Fruit fly (Drosophila melanogaster) whole organism, prepupa: ENCODE measurements around the gene Mnr.

Experiments used
- CG11294 ChIP-seq: fragments of 200-800 bp; sonication (Bioruptor generic); IDR thresholded peaks from 2 replicates; pipeline ENCODE4 v1.3.6; 2022; ENCODE audit warnings: missing biosample characterization, missing genetic modification characterization
- CG11762 ChIP-seq: fragments of 200-800 bp; sonication (Bioruptor generic); optimal IDR thresholded peaks from 3 replicates; lab custom pipeline; 2016; ENCODE audit warnings: missing biosample characterization, missing genetic modification characterization; ENCODE audit not compliant: insufficient read depth
- CG11902 ChIP-seq: fragments of 200-800 bp; sonication (Bioruptor generic); optimal IDR thresholded peaks from 3 replicates; lab custom pipeline; 2016; ENCODE audit warnings: missing biosample characterization, missing genetic modification characterization
- CG15336 ChIP-seq: fragments of 200-800 bp; sonication (Bioruptor generic); IDR thresholded peaks from 2 replicates; pipeline ENCODE4 v1.3.6; 2022; ENCODE audit warnings: missing biosample characterization, missing genetic modification characterization
- CG1621 ChIP-seq: fragments of 200-800 bp; sonication (Bioruptor generic); optimal IDR thresholded peaks from 3 replicates; lab custom pipeline; 2018; ENCODE audit warnings: missing biosample characterization, mild to moderate bottlenecking, missing genetic modification characterization
- CG16779 ChIP-seq: fragments of 200-800 bp; sonication (Bioruptor generic); optimal IDR thresholded peaks from 3 replicates; lab custom pipeline; 2017; ENCODE audit warnings: missing biosample characterization, mild to moderate bottlenecking, missing genetic modification characterization
- CG3032 ChIP-seq: fragments of 200-800 bp; optimal IDR thresholded peaks from 2 replicates; lab custom pipeline; 2019; ENCODE audit warnings: missing biosample characterization, mild to moderate bottlenecking, missing genetic modification characterization, moderate library complexity
- CG31627 ChIP-seq: fragments of 200-800 bp; sonication (Bioruptor generic); optimal IDR thresholded peaks from 3 replicates; lab custom pipeline; 2016; ENCODE audit warnings: missing biosample characterization, missing genetic modification characterization
- CG32006 ChIP-seq: fragments of 200-800 bp; sonication (Bioruptor generic); optimal IDR thresholded peaks from 3 replicates; lab custom pipeline; 2017; ENCODE audit warnings: missing biosample characterization, mild to moderate bottlenecking, missing genetic modification characterization
- CG34406 ChIP-seq: fragments of 200-800 bp; sonication (Bioruptor generic); optimal IDR thresholded peaks from 3 replicates; lab custom pipeline; 2016; ENCODE audit warnings: missing biosample characterization, missing genetic modification characterization
- CG3919 ChIP-seq: fragments of 200-800 bp; sonication (Bioruptor generic); optimal IDR thresholded peaks from 3 replicates; lab custom pipeline; 2016; ENCODE audit warnings: missing biosample characterization, missing genetic modification characterization
- CG4318 ChIP-seq: fragments of 200-800 bp; sonication (Bioruptor generic); optimal IDR thresholded peaks from 3 replicates; lab custom pipeline; 2017; ENCODE audit warnings: missing biosample characterization, mild to moderate bottlenecking, missing genetic modification characterization
- CG6163 ChIP-seq: fragments of 200-800 bp; sonication (Bioruptor generic); IDR thresholded peaks from 3 replicates; pipeline ENCODE4 v1.3.6; 2022; ENCODE audit warnings: missing biosample characterization, missing genetic modification characterization
- CG6276 ChIP-seq: fragments of 200-800 bp; sonication (Bioruptor generic); optimal IDR thresholded peaks from 2 replicates; lab custom pipeline; 2017; ENCODE audit warnings: missing biosample characterization, mild to moderate bottlenecking, missing genetic modification characterization
- CG6792 ChIP-seq: fragments of 200-800 bp; sonication (Bioruptor generic); optimal IDR thresholded peaks from 3 replicates; lab custom pipeline; 2016; ENCODE audit warnings: missing biosample characterization, missing genetic modification characterization
- CG7368 ChIP-seq: fragments of 200-800 bp; sonication (Bioruptor generic); optimal IDR thresholded peaks from 3 replicates; lab custom pipeline; 2016; ENCODE audit warnings: missing biosample characterization, missing genetic modification characterization
- CG9139 ChIP-seq: fragments of 200-800 bp; sonication (Bioruptor generic); optimal IDR thresholded peaks from 3 replicates; lab custom pipeline; 2017; ENCODE audit warnings: missing biosample characterization, mild to moderate bottlenecking, missing genetic modification characterization
- Eip75B ChIP-seq: fragments of 200-800 bp; sonication (Bioruptor generic); optimal IDR thresholded peaks from 3 replicates; lab custom pipeline; 2016; ENCODE audit warnings: missing biosample characterization, missing genetic modification characterization
- Eip78C ChIP-seq: fragments of 200-800 bp; sonication (Bioruptor generic); peaks from one replicate; lab custom pipeline; 2016; ENCODE audit warnings: missing biosample characterization, missing genetic modification characterization
- Eip93F ChIP-seq: fragments of 200-800 bp; sonication (Bioruptor generic); optimal IDR thresholded peaks from 2 replicates; lab custom pipeline; 2016; ENCODE audit warnings: missing biosample characterization, mild to moderate bottlenecking, missing genetic modification characterization
- Ets96B ChIP-seq: fragments of 200-800 bp; optimal IDR thresholded peaks from 2 replicates; lab custom pipeline; 2019; ENCODE audit warnings: missing biosample characterization, mild to moderate bottlenecking, missing genetic modification characterization, moderate library complexity
- Hr38 ChIP-seq: sonication (Bioruptor generic); optimal IDR thresholded peaks from 2 replicates; lab custom pipeline; 2016; ENCODE audit warnings: missing biosample characterization, missing genetic modification characterization
- Hr4 ChIP-seq: fragments of 200-800 bp; sonication (Bioruptor generic); optimal IDR thresholded peaks from 3 replicates; lab custom pipeline; 2016; ENCODE audit warnings: missing biosample characterization, missing genetic modification characterization
- Lpt ChIP-seq: fragments of 200-800 bp; sonication (Bioruptor generic); optimal IDR thresholded peaks from 3 replicates; lab custom pipeline; 2016; ENCODE audit warnings: missing biosample characterization, missing genetic modification characterization
- Met ChIP-seq: fragments of 200-800 bp; sonication (Bioruptor generic); optimal IDR thresholded peaks from 3 replicates; lab custom pipeline; 2016; ENCODE audit warnings: missing biosample characterization, missing genetic modification characterization
- OdsH ChIP-seq: fragments of 200-800 bp; sonication (Bioruptor generic); optimal IDR thresholded peaks from 3 replicates; lab custom pipeline; 2016; ENCODE audit warnings: missing biosample characterization, missing genetic modification characterization
- Smox ChIP-seq: fragments of 200-800 bp; sonication (Bioruptor generic); optimal IDR thresholded peaks from 3 replicates; lab custom pipeline; 2016; ENCODE audit warnings: missing biosample characterization, missing genetic modification characterization
- Sox102F ChIP-seq: fragments of 200-800 bp; sonication (Bioruptor generic); optimal IDR thresholded peaks from 2 replicates; lab custom pipeline; 2016; ENCODE audit warnings: missing biosample characterization, mild to moderate bottlenecking, missing genetic modification characterization
- Sox14 ChIP-seq: fragments of 200-800 bp; sonication (Bioruptor generic); optimal IDR thresholded peaks from 3 replicates; lab custom pipeline; 2016; ENCODE audit warnings: missing biosample characterization, missing genetic modification characterization
- Sox15 ChIP-seq: fragments of 200-800 bp; sonication (Bioruptor generic); optimal IDR thresholded peaks from 3 replicates; lab custom pipeline; 2016; ENCODE audit warnings: missing biosample characterization, missing genetic modification characterization
- cyc ChIP-seq: fragments of 200-800 bp; sonication (Bioruptor generic); optimal IDR thresholded peaks from 3 replicates; lab custom pipeline; 2016; ENCODE audit warnings: missing biosample characterization, missing genetic modification characterization
- dac ChIP-seq: fragments of 200-800 bp; sonication (Bioruptor generic); optimal IDR thresholded peaks from 2 replicates; lab custom pipeline; 2017; ENCODE audit warnings: missing biosample characterization, mild to moderate bottlenecking, missing genetic modification characterization
- dsx ChIP-seq: fragments of 200-800 bp; optimal IDR thresholded peaks from 3 replicates; lab custom pipeline; 2019; ENCODE audit warnings: missing biosample characterization, mild to moderate bottlenecking, missing genetic modification characterization, moderate library complexity; ENCODE audit not compliant: poor library complexity, severe bottlenecking
- eg ChIP-seq: fragments of 200-800 bp; sonication (Bioruptor generic); IDR thresholded peaks from 3 replicates; pipeline ENCODE4 v1.3.6; 2022; ENCODE audit warnings: missing biosample characterization, missing genetic modification characterization
- fd85E ChIP-seq: fragments of 200-800 bp; sonication (Bioruptor generic); optimal IDR thresholded peaks from 3 replicates; lab custom pipeline; 2016; ENCODE audit warnings: missing biosample characterization, missing genetic modification characterization
- fkh ChIP-seq: fragments of 200-800 bp; sonication (Bioruptor generic); optimal IDR thresholded peaks from 3 replicates; lab custom pipeline; 2017; ENCODE audit warnings: missing biosample characterization, mild to moderate bottlenecking, missing genetic modification characterization, moderate library complexity
- lz ChIP-seq: fragments of 200-800 bp; sonication (Bioruptor generic); optimal IDR thresholded peaks from 3 replicates; lab custom pipeline; 2016; ENCODE audit warnings: missing biosample characterization, missing genetic modification characterization
- pdm3 ChIP-seq: fragments of 200-800 bp; sonication (Bioruptor generic); optimal IDR thresholded peaks from 3 replicates; lab custom pipeline; 2016; ENCODE audit warnings: missing biosample characterization, missing genetic modification characterization
- spab ChIP-seq: fragments of 200-800 bp; sonication (Bioruptor generic); optimal IDR thresholded peaks from 2 replicates; lab custom pipeline; 2017; ENCODE audit warnings: missing biosample characterization, mild to moderate bottlenecking, missing genetic modification characterization, missing genetic modification reagents
- ss ChIP-seq, 2 experiments: fragments of 200-800 bp; sonication (Bioruptor generic); optimal IDR thresholded peaks; 2 replicates in 1 of 2; 3 replicates in 1 of 2; lab custom pipeline; 2017 to 2018; ENCODE audit warnings: mild to moderate bottlenecking in 2 of 2, missing biosample characterization in 2 of 2, missing genetic modification characterization in 2 of 2, moderate library complexity in 1 of 2
- svp ChIP-seq: fragments of 200-800 bp; sonication (Bioruptor generic); peaks from one replicate; lab custom pipeline; 2016; ENCODE audit warnings: missing biosample characterization, missing genetic modification characterization

Gene Mnr

DNA sequence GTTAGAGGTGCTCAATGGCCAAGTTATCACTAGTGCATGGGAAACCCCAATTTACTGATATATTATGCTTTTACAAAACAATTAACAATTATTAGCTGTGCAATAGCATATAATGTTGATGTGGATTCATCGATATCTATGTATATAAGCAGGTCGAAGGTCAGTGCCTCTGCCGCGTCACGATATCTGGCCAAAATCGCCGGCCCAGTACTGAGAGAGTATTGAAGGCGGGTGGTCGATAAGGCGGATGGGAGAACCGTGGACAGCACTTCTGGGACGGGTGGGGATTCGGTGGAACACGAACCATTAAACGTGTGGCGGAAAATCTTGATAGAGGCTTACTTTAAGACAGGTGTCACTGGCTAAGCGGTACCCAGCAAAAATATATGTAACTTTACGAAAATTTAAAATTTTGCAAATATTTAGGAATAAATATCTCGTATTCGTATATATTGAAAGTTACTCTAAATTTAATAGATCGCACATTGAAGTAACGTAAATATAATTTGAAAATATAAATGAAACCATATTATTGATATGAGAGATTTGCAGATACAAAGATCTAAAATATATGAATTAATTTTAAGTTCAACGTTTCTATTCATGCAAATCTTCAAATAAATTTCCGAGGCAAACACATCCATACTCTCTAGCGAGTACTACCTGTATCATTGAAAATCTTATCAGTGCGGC is 41.5 kb upstream of the Mnr start (continued):
- no peak for TF ChIP-seq dsx (GFP tag; lab: Kevin White, UChicago)
- 0 out of 3 replicates have a peak, but pooled peaks have one; percentile 22 for TF ChIP-seq eg (GFP tag; lab: Robert Waterston, UW)
- no peak for TF ChIP-seq CG16779 (tag; lab: Kevin White, UChicago)
- peak; percentile 19 for TF ChIP-seq CG11762 (GFP tag; lab: Kevin White, UChicago)
- TF ChIP-seq CG3032 (tag; lab: Kevin White, UChicago): peak; percentile 48
- TF ChIP-seq CG3919: peak; percentile 26
- TF ChIP-seq CG32006 (GFP tag; lab: Kevin White, UChicago): no peak
- no peak for TF ChIP-seq Sox14 (GFP tag; lab: Kevin White, UChicago)
- TF ChIP-seq spab (GFP tag; lab: Kevin White, UChicago): no peak
- TF ChIP-seq fd85E: no peak
- TF ChIP-seq fkh (GFP tag; lab: Kevin White, UChicago): no peak
- no peak for TF ChIP-seq CG31627 (GFP tag; lab: Kevin White, UChicago)
- TF ChIP-seq ss (GFP tag; optimal IDR thresholded peaks at IDR 0.05; lab: Kevin White, UChicago): peak in 1 of 2 experiments; percentile 39
- TF ChIP-seq dac (GFP tag; lab: Kevin White, UChicago): no peak
- TF ChIP-seq Eip78C (GFP tag; lab: Kevin White, UChicago): no peak
- TF ChIP-seq CG11902 (GFP tag; lab: Kevin White, UChicago): peak; percentile 22
- no peak for TF ChIP-seq pdm3 (GFP tag; lab: Kevin White, UChicago)
- no peak for TF ChIP-seq Sox102F (GFP tag; lab: Kevin White, UChicago)
- no peak for TF ChIP-seq CG1621 (tag; lab: Kevin White, UChicago)
- TF ChIP-seq Met (GFP tag; lab: Kevin White, UChicago): peak; percentile 54
- no peak for TF ChIP-seq CG9139 (GFP tag; lab: Kevin White, UChicago)
- TF ChIP-seq Hr4 (GFP tag; lab: Kevin White, UChicago): no peak
- peak; percentile 28 for TF ChIP-seq Ets96B (tag; lab: Kevin White, UChicago)
- no peak for TF ChIP-seq CG4318 (GFP tag; lab: Kevin White, UChicago)
- TF ChIP-seq Sox15 (GFP tag; lab: Kevin White, UChicago): no peak
- TF ChIP-seq cyc: peak; percentile 36
- no peak for TF ChIP-seq Hr38 (GFP tag; lab: Kevin White, UChicago)
- no peak for TF ChIP-seq Lpt (GFP tag; lab: Kevin White, UChicago)
- no peak for TF ChIP-seq Smox (GFP tag; lab: Kevin White, UChicago)
- TF ChIP-seq OdsH (GFP tag; lab: Kevin White, UChicago): no peak
- no peak for TF ChIP-seq CG6163 (GFP tag; lab: Robert Waterston, UW)
- peak; percentile 33 for TF ChIP-seq Eip75B (GFP tag; lab: Kevin White, UChicago)
- no peak for TF ChIP-seq lz (GFP tag; lab: Kevin White, UChicago)
- peak; percentile 18; the same call in 1 of the 2 replicates for TF ChIP-seq CG15336 (GFP tag; lab: Robert Waterston, UW)
- TF ChIP-seq CG6276 (GFP tag; lab: Kevin White, UChicago): peak; percentile 44
- TF ChIP-seq svp (GFP tag; lab: Kevin White, UChicago): peak; percentile 79
- TF ChIP-seq CG34406: no peak
- no peak; the same call in 1 of the 2 replicates for TF ChIP-seq CG11294 (GFP tag; lab: Robert Waterston, UW)
- peak; percentile 1 for TF ChIP-seq CG7368
- no peak for TF ChIP-seq CG6792 (GFP tag; lab: Kevin White, UChicago)
- TF ChIP-seq Eip93F (GFP tag; lab: Kevin White, UChicago): no peak
